Worm (Caenorhabditis elegans) whole organism, mixed stage, embryonic: ENCODE data around the gene Y1A5A.1.

Source experiments
- blmp-1 ChIP-seq: fragments of 150-350 bp; optimal IDR thresholded peaks from 2 replicates; lab custom pipeline; 2014; ENCODE audit warnings: missing biosample characterization, missing genetic modification characterization
- elt-1 ChIP-seq: sonication (generic microtip); optimal IDR thresholded peaks from 2 replicates; lab custom pipeline; 2017; ENCODE audit warnings: missing genetic modification characterization, mild to moderate bottlenecking, missing compliant biosample characterization, antibody characterized with exemption, moderate library complexity, borderline replicate concordance; ENCODE audit not compliant: insufficient read depth

- TF ChIP-seq blmp-1 (tag; lab: Kevin White, UChicago): no peak
- no peak for TF ChIP-seq elt-1 (tag; lab: Kevin White, UChicago)
Observed at ce11 chrIII:3957119-3957739, 29.2 kb downstream of the Y1A5A.1 start.
